Worm (Caenorhabditis elegans) whole organism, young adult: ENCODE data around the gene ugt-21.

Source experiments
- B0336.3 ChIP-seq: fragments of 200-800 bp; sonication (Bioruptor generic); IDR thresholded peaks from 2 replicates; pipeline ENCODE4 v1.3.6; 2022; ENCODE audit warnings: missing genetic modification characterization, missing compliant biosample characterization
- F10E7.11 ChIP-seq: sonication (generic microtip); optimal IDR thresholded peaks from 2 replicates; lab custom pipeline; 2017; ENCODE audit warnings: mild to moderate bottlenecking, missing genetic modification characterization, moderate library complexity, missing compliant biosample characterization
- F49E8.2 ChIP-seq: sonication (generic microtip); optimal IDR thresholded peaks from 3 replicates; lab custom pipeline; 2017; ENCODE audit warnings: missing genetic modification characterization, mild to moderate bottlenecking, missing compliant biosample characterization, antibody characterized with exemption, moderate library complexity; ENCODE audit not compliant: insufficient read depth
- F52B5.7 ChIP-seq: sonication (generic microtip); optimal IDR thresholded peaks from 2 replicates; lab custom pipeline; 2016; ENCODE audit warnings: mild to moderate bottlenecking, missing genetic modification characterization, missing compliant biosample characterization
- F55B11.4 ChIP-seq: sonication (generic microtip); optimal IDR thresholded peaks from 2 replicates; lab custom pipeline; 2016; ENCODE audit warnings: missing compliant biosample characterization, missing genetic modification characterization, borderline replicate concordance; ENCODE audit not compliant: insufficient read depth
- Y53F4B.3 ChIP-seq: fragments of 200-800 bp; sonication (Bioruptor generic); IDR thresholded peaks from 2 replicates; pipeline ENCODE4 v1.3.6; 2022; ENCODE audit warnings: missing genetic modification reagents, missing genetic modification characterization, missing compliant biosample characterization
- Y53G8AR.9 ChIP-seq: fragments of 200-800 bp; sonication (Bioruptor generic); conservative IDR thresholded peaks from 2 replicates; pipeline ENCODE4 v1.3.6; 2022; ENCODE audit warnings: missing genetic modification reagents, missing genetic modification characterization, missing compliant biosample characterization
- ZK185.1 ChIP-seq: sonication (generic microtip); optimal IDR thresholded peaks from 2 replicates; lab custom pipeline; 2016; ENCODE audit warnings: mild to moderate bottlenecking, missing genetic modification characterization, missing compliant biosample characterization; ENCODE audit not compliant: poor library complexity, severe bottlenecking
- aptf-2 ChIP-seq: fragments of 200-800 bp; sonication (Bioruptor generic); conservative IDR thresholded peaks from 2 replicates; pipeline ENCODE4 v1.3.6; 2022; ENCODE audit warnings: missing genetic modification reagents, missing genetic modification characterization, missing compliant biosample characterization
- atf-7 ChIP-seq: sonication (generic microtip); optimal IDR thresholded peaks from 2 replicates; lab custom pipeline; 2017; ENCODE audit warnings: mild to moderate bottlenecking, missing genetic modification characterization, missing compliant biosample characterization
- attf-5 ChIP-seq: fragments of 200-800 bp; sonication (Bioruptor generic); optimal IDR thresholded peaks from 2 replicates; lab custom pipeline; 2018; ENCODE audit warnings: mild to moderate bottlenecking, missing genetic modification characterization, missing compliant biosample characterization
- bed-1 ChIP-seq: fragments of 200-800 bp; sonication (Bioruptor generic); IDR thresholded peaks from 2 replicates; pipeline ENCODE4 v1.3.6; 2022; ENCODE audit warnings: missing genetic modification reagents, missing genetic modification characterization, missing compliant biosample characterization
- bed-2 ChIP-seq: fragments of 200-800 bp; sonication (Bioruptor generic); IDR thresholded peaks from 2 replicates; pipeline ENCODE4 v1.3.6; 2022; ENCODE audit warnings: missing genetic modification reagents, missing genetic modification characterization, missing compliant biosample characterization
- ceh-100 ChIP-seq: fragments of 200-800 bp; sonication (Bioruptor generic); IDR thresholded peaks from 2 replicates; pipeline ENCODE4 v1.3.6; 2022; ENCODE audit warnings: missing genetic modification reagents, missing genetic modification characterization, missing compliant biosample characterization
- ceh-27 ChIP-seq: fragments of 200-800 bp; sonication (Bioruptor generic); optimal IDR thresholded peaks from 2 replicates; lab custom pipeline; 2018; ENCODE audit warnings: mild to moderate bottlenecking, missing genetic modification characterization, moderate library complexity, missing compliant biosample characterization
- dox-1 ChIP-seq: fragments of 200-800 bp; sonication (Bioruptor generic); IDR thresholded peaks from 2 replicates; pipeline ENCODE4 v1.3.6; 2022; ENCODE audit warnings: missing genetic modification reagents, missing genetic modification characterization, missing compliant biosample characterization
- efl-1 ChIP-seq: fragments of 150-350 bp; optimal IDR thresholded peaks from 2 replicates; lab custom pipeline; 2014; ENCODE audit warnings: missing biosample characterization, missing genetic modification reagents, missing genetic modification characterization
- egl-44 ChIP-seq: fragments of 200-800 bp; sonication (Bioruptor generic); IDR thresholded peaks from 2 replicates; pipeline ENCODE4 v1.3.6; 2022; ENCODE audit warnings: missing genetic modification reagents, missing genetic modification characterization, missing compliant biosample characterization
- fkh-3 ChIP-seq: sonication (generic microtip); optimal IDR thresholded peaks from 2 replicates; lab custom pipeline; 2016; ENCODE audit warnings: mild to moderate bottlenecking, missing genetic modification characterization, missing compliant biosample characterization
- hrde-1 ChIP-seq: sonication (generic microtip); optimal IDR thresholded peaks from 2 replicates; lab custom pipeline; 2016; ENCODE audit warnings: missing genetic modification characterization, mild to moderate bottlenecking, missing compliant biosample characterization, moderate library complexity, missing genotype, missing genetic modification reagents, borderline replicate concordance
- hsf-1 ChIP-seq: fragments of 200-800 bp; sonication (Bioruptor generic); IDR thresholded peaks from 2 replicates; pipeline ENCODE4 v1.3.6; 2022; ENCODE audit warnings: missing genetic modification reagents, missing genetic modification characterization, missing compliant biosample characterization
- let-526 ChIP-seq: fragments of 200-800 bp; sonication (Bioruptor generic); IDR thresholded peaks from 2 replicates; pipeline ENCODE4 v1.3.6; 2022; ENCODE audit warnings: missing genetic modification reagents, missing genetic modification characterization, missing compliant biosample characterization
- lir-1 ChIP-seq: fragments of 200-800 bp; sonication (Bioruptor generic); conservative IDR thresholded peaks from 2 replicates; pipeline ENCODE4 v1.3.6; 2022; ENCODE audit warnings: missing genetic modification reagents, missing genetic modification characterization, missing compliant biosample characterization
- lsl-1 ChIP-seq: fragments of 200-800 bp; sonication (Bioruptor generic); optimal IDR thresholded peaks from 2 replicates; lab custom pipeline; 2018; ENCODE audit warnings: mild to moderate bottlenecking, missing genetic modification characterization, moderate library complexity, missing compliant biosample characterization
- madf-6 ChIP-seq: fragments of 200-800 bp; sonication (Bioruptor generic); IDR thresholded peaks from 2 replicates; pipeline ENCODE4 v1.3.6; 2022; ENCODE audit warnings: missing genetic modification reagents, missing genetic modification characterization, missing compliant biosample characterization
- madf-8 ChIP-seq: fragments of 200-800 bp; sonication (Bioruptor generic); conservative IDR thresholded peaks from 2 replicates; pipeline ENCODE4 v1.3.6; 2022; ENCODE audit warnings: missing genetic modification reagents, missing genetic modification characterization, missing compliant biosample characterization
- mel-28 ChIP-seq: sonication (generic microtip); optimal IDR thresholded peaks from 2 replicates; lab custom pipeline; 2016; ENCODE audit warnings: borderline replicate concordance, mild to moderate bottlenecking, missing genetic modification characterization, missing compliant biosample characterization
- nfya-2 ChIP-seq: fragments of 200-800 bp; sonication (Bioruptor generic); IDR thresholded peaks from 2 replicates; pipeline ENCODE4 v1.3.6; 2022; ENCODE audit warnings: missing genetic modification reagents, missing genetic modification characterization, missing compliant biosample characterization
- nfyb-1 ChIP-seq: fragments of 200-800 bp; sonication (Bioruptor generic); IDR thresholded peaks from 2 replicates; pipeline ENCODE4 v1.3.6; 2022; ENCODE audit warnings: missing genetic modification reagents, missing genetic modification characterization, missing compliant biosample characterization
- nhr-179 ChIP-seq: sonication (generic microtip); optimal IDR thresholded peaks from 2 replicates; lab custom pipeline; 2016; ENCODE audit warnings: mild to moderate bottlenecking, missing genetic modification characterization, missing compliant biosample characterization
- rcor-1 ChIP-seq: fragments of 200-800 bp; sonication (Bioruptor generic); IDR thresholded peaks from 2 replicates; pipeline ENCODE4 v1.3.6; 2022; ENCODE audit warnings: missing genetic modification reagents, missing genetic modification characterization, missing compliant biosample characterization
- repo-1 ChIP-seq: sonication (generic microtip); optimal IDR thresholded peaks from 2 replicates; lab custom pipeline; 2017; ENCODE audit warnings: mild to moderate bottlenecking, missing genetic modification characterization, missing compliant biosample characterization
- snpc-1.1 ChIP-seq: sonication (generic microtip); optimal IDR thresholded peaks from 2 replicates; lab custom pipeline; 2017; ENCODE audit warnings: missing genetic modification characterization, mild to moderate bottlenecking, missing compliant biosample characterization, antibody characterized with exemption, moderate library complexity, missing genotype, missing genetic modification reagents; ENCODE audit not compliant: insufficient read depth
- snpc-1.3 ChIP-seq: sonication (generic microtip); optimal IDR thresholded peaks from 2 replicates; lab custom pipeline; 2017; ENCODE audit warnings: missing genetic modification characterization, mild to moderate bottlenecking, missing compliant biosample characterization, antibody characterized with exemption, moderate library complexity, missing genotype, missing genetic modification reagents; ENCODE audit not compliant: insufficient read depth
- snpc-3.4 ChIP-seq: sonication (generic microtip); optimal IDR thresholded peaks from 2 replicates; lab custom pipeline; 2017; ENCODE audit warnings: missing genetic modification characterization, mild to moderate bottlenecking, missing compliant biosample characterization, antibody characterized with exemption, moderate library complexity, missing genotype, missing genetic modification reagents
- snpc-4 ChIP-seq, 5 experiments: fragments of 150-350 bp in 1 of 5; sonication (generic microtip) in 4 of 5; optimal IDR thresholded peaks; 2 replicates each; lab custom pipeline; 2014 to 2018; ENCODE audit warnings: missing genetic modification characterization in 5 of 5, missing biosample characterization in 3 of 5, antibody characterized with exemption in 2 of 5, mild to moderate bottlenecking in 2 of 5, missing compliant biosample characterization in 2 of 5, missing genotype in 2 of 5, moderate library complexity in 2 of 5, missing genetic modification reagents in 1 of 5
- sptf-2 ChIP-seq: fragments of 200-800 bp; sonication (Bioruptor generic); optimal IDR thresholded peaks from 2 replicates; lab custom pipeline; 2018; ENCODE audit warnings: mild to moderate bottlenecking, missing genetic modification characterization, missing compliant biosample characterization
- tbp1 ChIP-seq: fragments of 200-800 bp; sonication (Bioruptor generic); optimal IDR thresholded peaks from 2 replicates; lab custom pipeline; 2018; ENCODE audit warnings: mild to moderate bottlenecking, missing genetic modification characterization, missing compliant biosample characterization
- tlf-1 ChIP-seq: fragments of 200-800 bp; sonication (Bioruptor generic); optimal IDR thresholded peaks from 2 replicates; lab custom pipeline; 2018; ENCODE audit warnings: mild to moderate bottlenecking, missing genetic modification characterization, missing compliant biosample characterization
- unc-62 ChIP-seq: fragments of 150-350 bp; optimal IDR thresholded peaks from 2 replicates; lab custom pipeline; 2014; ENCODE audit warnings: missing biosample characterization, missing genetic modification reagents, missing genetic modification characterization
- ztf-18 ChIP-seq: sonication (generic microtip); optimal IDR thresholded peaks from 2 replicates; lab custom pipeline; 2016; ENCODE audit warnings: missing genotype, mild to moderate bottlenecking, missing genetic modification characterization, missing compliant biosample characterization
- ztf-26 ChIP-seq: sonication (generic microtip); optimal IDR thresholded peaks from 2 replicates; lab custom pipeline; 2017; ENCODE audit warnings: missing genetic modification characterization, missing compliant biosample characterization
- ztf-6 ChIP-seq: fragments of 200-800 bp; sonication (Bioruptor generic); IDR thresholded peaks from 2 replicates; pipeline ENCODE4 v1.3.6; 2022; ENCODE audit warnings: missing genetic modification reagents, missing genetic modification characterization, missing compliant biosample characterization

Gene ugt-21

ce11 chrIV:9511640-9512039, 11.5 kb downstream of the ugt-21 start (continued):
- TF ChIP-seq snpc-1.3 (peak; percentile 19), dox-1 (GFP tag; lab: Robert Waterston, UW) (0 out of 2 replicates have a peak, but pooled peaks have one; percentile 10), sptf-2 (GFP tag; lab: Kevin White, UChicago) (no peak), nfyb-1 (GFP tag; lab: Robert Waterston, UW) (no peak; the same call in 1 of the 2 replicates), lsl-1 (peak; percentile 21), ceh-100 (GFP tag; lab: Robert Waterston, UW) (no peak), snpc-1.1 (peak; percentile 96), Y53F4B.3 (GFP tag; lab: Robert Waterston, UW) (no peak), F10E7.11 (tag; lab: Kevin White, UChicago) (no peak)

ce11 chrIV:9512836-9513235, 12.7 kb downstream of the ugt-21 start, which contains the start of gene C33A12.3:
C33A12.3 (minus strand) TSS chrIV:9513002.
- TF ChIP-seq lir-1 (GFP tag; lab: Robert Waterston, UW) (no peak), fkh-3 (tag; lab: Kevin White, UChicago) (no peak), Y53G8AR.9 (no peak), mel-28 (tag; lab: Kevin White, UChicago) (no peak), unc-62 (GFP tag; lab: Kevin White, UChicago) (no peak), atf-7 (tag; lab: Kevin White, UChicago) (no peak), ceh-27 (GFP tag; lab: Kevin White, UChicago) (no peak), let-526 (GFP tag; lab: Robert Waterston, UW) (no peak), ztf-26 (tag; lab: Kevin White, UChicago) (no peak)
- TF ChIP-seq, all 124 proteins: peak for 0

- TF ChIP-seq nhr-179 (tag; lab: Kevin White, UChicago) (no peak), F52B5.7 (tag; lab: Kevin White, UChicago) (no peak), tbp1 (GFP tag; lab: Kevin White, UChicago) (peak; percentile 17), F10E7.11 (tag; lab: Kevin White, UChicago) (no peak), tlf-1 (no peak), rcor-1 (GFP tag; lab: Robert Waterston, UW) (peak; percentile 44; the same call in 1 of the 2 replicates), ztf-18 (tag; lab: Kevin White, UChicago) (no peak), repo-1 (tag; lab: Kevin White, UChicago) (no peak), F55B11.4 (tag; lab: Kevin White, UChicago) (no peak), bed-2 (GFP tag; lab: Robert Waterston, UW) (no peak), ZK185.1 (tag; lab: Kevin White, UChicago) (no peak), attf-5 (GFP tag; lab: Kevin White, UChicago) (peak; percentile 60), mel-28 (tag; lab: Kevin White, UChicago) (no peak), aptf-2 (GFP tag; lab: Robert Waterston, UW) (no peak), bed-1 (GFP tag; lab: Robert Waterston, UW) (no peak), nfya-2 (GFP tag; lab: Robert Waterston, UW) (no peak), egl-44 (GFP tag; lab: Robert Waterston, UW) (peak; percentile 24; the same call in 1 of the 2 replicates), snpc-4 (GFP tag; optimal IDR thresholded peaks at IDR 0.05; lab: Kevin White, UChicago) (peak; percentile 72), snpc-4 (tag; optimal IDR thresholded peaks at IDR 0.05; lab: Kevin White, UChicago) (peak; percentile 69 to 87 (median 85)), B0336.3 (GFP tag; lab: Robert Waterston, UW) (0 out of 2 replicates have a peak, but pooled peaks have one; percentile 13), ceh-100 (GFP tag; lab: Robert Waterston, UW) (no peak), hrde-1 (tag; lab: Kevin White, UChicago) (no peak), snpc-3.4 (tag; lab: Kevin White, UChicago) (peak; percentile 22), ztf-6 (GFP tag; lab: Robert Waterston, UW) (no peak), efl-1 (peak; percentile 26), snpc-1.1 (peak; percentile 86), madf-8 (GFP tag; lab: Robert Waterston, UW) (peak; percentile 32; the same call in 1 of the 2 replicates), madf-6 (peak; percentile 59; the same call in 1 of the 2 replicates), hsf-1 (GFP tag; lab: Robert Waterston, UW) (no peak), Y53G8AR.9 (no peak), F49E8.2 (tag; lab: Kevin White, UChicago) (no peak)
These were observed 13.3 kb downstream of the ugt-21 start for ce11 chrIV:9513360-9513777.
